Worm (Caenorhabditis elegans) whole organism, young adult: ENCODE results near the gene ptl-1.

Experiments
- B0019.2 ChIP-seq: fragments of 200-800 bp; sonication (Bioruptor generic); conservative IDR thresholded peaks from 2 replicates; pipeline ENCODE4 v1.3.6; 2022; ENCODE audit warnings: missing genetic modification reagents, missing genetic modification characterization, missing compliant biosample characterization
- B0035.1 ChIP-seq: sonication (generic microtip); optimal IDR thresholded peaks from 2 replicates; lab custom pipeline; 2016; ENCODE audit warnings: missing genetic modification characterization, mild to moderate bottlenecking, missing compliant biosample characterization, missing genotype, missing genetic modification reagents
- B0261.1 ChIP-seq: sonication (generic microtip); optimal IDR thresholded peaks from 2 replicates; lab custom pipeline; 2016; ENCODE audit warnings: mild to moderate bottlenecking, missing genetic modification characterization, moderate library complexity, missing compliant biosample characterization
- F22D6.2 ChIP-seq: sonication (generic microtip); optimal IDR thresholded peaks from 2 replicates; lab custom pipeline; 2016; ENCODE audit warnings: mild to moderate bottlenecking, missing genetic modification characterization, missing compliant biosample characterization
- F49E8.2 ChIP-seq: sonication (generic microtip); optimal IDR thresholded peaks from 3 replicates; lab custom pipeline; 2017; ENCODE audit warnings: missing genetic modification characterization, mild to moderate bottlenecking, missing compliant biosample characterization, antibody characterized with exemption, moderate library complexity; ENCODE audit not compliant: insufficient read depth
- F57A8.1 ChIP-seq: fragments of 200-800 bp; sonication (Bioruptor generic); optimal IDR thresholded peaks from 2 replicates; lab custom pipeline; 2018; ENCODE audit warnings: mild to moderate bottlenecking, missing genetic modification characterization, moderate library complexity, missing compliant biosample characterization
- K11D2.4 ChIP-seq: fragments of 200-800 bp; sonication (Bioruptor generic); IDR thresholded peaks from 2 replicates; pipeline ENCODE4 v1.3.6; 2022; ENCODE audit warnings: missing genetic modification reagents, missing genetic modification characterization, missing compliant biosample characterization
- K12H6.12 ChIP-seq: fragments of 200-800 bp; sonication (Bioruptor generic); optimal IDR thresholded peaks from 2 replicates; lab custom pipeline; 2018; ENCODE audit warnings: mild to moderate bottlenecking, missing genetic modification characterization, missing compliant biosample characterization
- T26A5.8 ChIP-seq: sonication (generic microtip); optimal IDR thresholded peaks from 2 replicates; lab custom pipeline; 2016; ENCODE audit warnings: missing genetic modification characterization, missing compliant biosample characterization
- Y56A3A.18 ChIP-seq: fragments of 200-800 bp; sonication (Bioruptor generic); IDR thresholded peaks from 2 replicates; pipeline ENCODE4 v1.3.6; 2022; ENCODE audit warnings: missing genetic modification reagents, missing genetic modification characterization, missing compliant biosample characterization
- atf-7 ChIP-seq: sonication (generic microtip); optimal IDR thresholded peaks from 2 replicates; lab custom pipeline; 2017; ENCODE audit warnings: mild to moderate bottlenecking, missing genetic modification characterization, missing compliant biosample characterization
- athp-1 ChIP-seq: sonication (generic microtip); optimal IDR thresholded peaks from 2 replicates; lab custom pipeline; 2017; ENCODE audit warnings: mild to moderate bottlenecking, missing genetic modification characterization, missing compliant biosample characterization
- cebp-2 ChIP-seq: fragments of 200-800 bp; sonication (Bioruptor generic); IDR thresholded peaks from 2 replicates; pipeline ENCODE4 v1.3.6; 2022; ENCODE audit warnings: missing genetic modification characterization, missing compliant biosample characterization
- ceh-40 ChIP-seq: fragments of 200-800 bp; sonication (Bioruptor generic); IDR thresholded peaks from 2 replicates; pipeline ENCODE4 v1.3.6; 2022; ENCODE audit warnings: missing genetic modification characterization, missing compliant biosample characterization
- ceh-58 ChIP-seq: fragments of 200-800 bp; sonication (Bioruptor generic); IDR thresholded peaks from 2 replicates; pipeline ENCODE4 v1.3.6; 2022; ENCODE audit warnings: missing genetic modification characterization, missing compliant biosample characterization
- dpff-1 ChIP-seq: sonication (generic microtip); optimal IDR thresholded peaks from 2 replicates; lab custom pipeline; 2017; ENCODE audit warnings: mild to moderate bottlenecking, missing genetic modification characterization, missing compliant biosample characterization
- efl-1 ChIP-seq: fragments of 150-350 bp; optimal IDR thresholded peaks from 2 replicates; lab custom pipeline; 2014; ENCODE audit warnings: missing biosample characterization, missing genetic modification reagents, missing genetic modification characterization
- egl-44 ChIP-seq: fragments of 200-800 bp; sonication (Bioruptor generic); IDR thresholded peaks from 2 replicates; pipeline ENCODE4 v1.3.6; 2022; ENCODE audit warnings: missing genetic modification reagents, missing genetic modification characterization, missing compliant biosample characterization
- egrh-3 ChIP-seq: fragments of 200-800 bp; sonication (Bioruptor generic); IDR thresholded peaks from 2 replicates; pipeline ENCODE4 v1.3.6; 2022; ENCODE audit warnings: missing genetic modification reagents, missing genetic modification characterization, missing compliant biosample characterization
- hmg-1.2 ChIP-seq: fragments of 200-800 bp; sonication (Bioruptor generic); IDR thresholded peaks from 2 replicates; pipeline ENCODE4 v1.3.6; 2022; ENCODE audit warnings: missing genetic modification reagents, missing genetic modification characterization, missing compliant biosample characterization
- lag-1 ChIP-seq: fragments of 200-800 bp; sonication (Bioruptor generic); IDR thresholded peaks from 2 replicates; pipeline ENCODE4 v1.3.6; 2022; ENCODE audit warnings: missing genetic modification reagents, missing genetic modification characterization, missing compliant biosample characterization
- let-526 ChIP-seq: fragments of 200-800 bp; sonication (Bioruptor generic); IDR thresholded peaks from 2 replicates; pipeline ENCODE4 v1.3.6; 2022; ENCODE audit warnings: missing genetic modification reagents, missing genetic modification characterization, missing compliant biosample characterization
- let-607 ChIP-seq, 2 experiments: fragments of 200-800 bp in 1 of 2; sonication (Bioruptor generic) in 1 of 2; sonication (generic microtip) in 1 of 2; optimal IDR thresholded peaks; 2 replicates each; lab custom pipeline; 2016 to 2018; ENCODE audit warnings: mild to moderate bottlenecking in 2 of 2, missing compliant biosample characterization in 2 of 2, missing genetic modification characterization in 2 of 2, moderate library complexity in 2 of 2, missing genotype in 1 of 2
- lin-26 ChIP-seq: fragments of 200-800 bp; sonication (Bioruptor generic); IDR thresholded peaks from 2 replicates; pipeline ENCODE4 v1.3.6; 2022; ENCODE audit warnings: missing genetic modification reagents, missing genetic modification characterization, missing compliant biosample characterization
- lin-40 ChIP-seq: sonication (generic microtip); optimal IDR thresholded peaks from 2 replicates; lab custom pipeline; 2016; ENCODE audit warnings: missing genetic modification characterization, mild to moderate bottlenecking, missing compliant biosample characterization, missing genotype, missing genetic modification reagents
- lin-54 ChIP-seq: fragments of 200-800 bp; sonication (Bioruptor generic); optimal IDR thresholded peaks from 2 replicates; lab custom pipeline; 2018; ENCODE audit warnings: mild to moderate bottlenecking, missing genetic modification characterization, missing compliant biosample characterization
- lir-1 ChIP-seq: fragments of 200-800 bp; sonication (Bioruptor generic); conservative IDR thresholded peaks from 2 replicates; pipeline ENCODE4 v1.3.6; 2022; ENCODE audit warnings: missing genetic modification reagents, missing genetic modification characterization, missing compliant biosample characterization
- madf-10 ChIP-seq: sonication (generic microtip); optimal IDR thresholded peaks from 2 replicates; lab custom pipeline; 2016; ENCODE audit warnings: mild to moderate bottlenecking, missing genetic modification characterization, missing compliant biosample characterization
- madf-3 ChIP-seq: fragments of 200-800 bp; sonication (Bioruptor generic); IDR thresholded peaks from 2 replicates; pipeline ENCODE4 v1.3.6; 2022; ENCODE audit warnings: missing genetic modification reagents, missing genetic modification characterization, missing compliant biosample characterization
- madf-6 ChIP-seq: fragments of 200-800 bp; sonication (Bioruptor generic); IDR thresholded peaks from 2 replicates; pipeline ENCODE4 v1.3.6; 2022; ENCODE audit warnings: missing genetic modification reagents, missing genetic modification characterization, missing compliant biosample characterization
- madf-8 ChIP-seq: fragments of 200-800 bp; sonication (Bioruptor generic); conservative IDR thresholded peaks from 2 replicates; pipeline ENCODE4 v1.3.6; 2022; ENCODE audit warnings: missing genetic modification reagents, missing genetic modification characterization, missing compliant biosample characterization
- nfyb-1 ChIP-seq: fragments of 200-800 bp; sonication (Bioruptor generic); IDR thresholded peaks from 2 replicates; pipeline ENCODE4 v1.3.6; 2022; ENCODE audit warnings: missing genetic modification reagents, missing genetic modification characterization, missing compliant biosample characterization
- nhr-179 ChIP-seq: sonication (generic microtip); optimal IDR thresholded peaks from 2 replicates; lab custom pipeline; 2016; ENCODE audit warnings: mild to moderate bottlenecking, missing genetic modification characterization, missing compliant biosample characterization
- nhr-27 ChIP-seq: fragments of 200-800 bp; sonication (Bioruptor generic); optimal IDR thresholded peaks from 2 replicates; lab custom pipeline; 2018; ENCODE audit warnings: mild to moderate bottlenecking, missing genetic modification characterization, moderate library complexity, missing compliant biosample characterization
- nhr-90 ChIP-seq: sonication (generic microtip); optimal IDR thresholded peaks from 2 replicates; lab custom pipeline; 2016; ENCODE audit warnings: missing genotype, mild to moderate bottlenecking, missing genetic modification characterization, missing compliant biosample characterization
- repo-1 ChIP-seq: sonication (generic microtip); optimal IDR thresholded peaks from 2 replicates; lab custom pipeline; 2017; ENCODE audit warnings: mild to moderate bottlenecking, missing genetic modification characterization, missing compliant biosample characterization
- rpc-1 ChIP-seq, 2 experiments: fragments of 150-350 bp in 1 of 2; sonication (generic microtip) in 1 of 2; optimal IDR thresholded peaks; 2 replicates each; lab custom pipeline; 2014 to 2018; ENCODE audit warnings: missing biosample characterization in 1 of 2, missing genetic modification characterization in 1 of 2, missing genetic modification reagents in 1 of 2, missing genotype in 1 of 2
- sdz-38 ChIP-seq: sonication (generic microtip); optimal IDR thresholded peaks from 2 replicates; lab custom pipeline; 2016; ENCODE audit warnings: missing genotype, missing genetic modification characterization, missing compliant biosample characterization
- snpc-1.3 ChIP-seq: sonication (generic microtip); optimal IDR thresholded peaks from 2 replicates; lab custom pipeline; 2017; ENCODE audit warnings: missing genetic modification characterization, mild to moderate bottlenecking, missing compliant biosample characterization, antibody characterized with exemption, moderate library complexity, missing genotype, missing genetic modification reagents; ENCODE audit not compliant: insufficient read depth
- somi-1 ChIP-seq: fragments of 200-800 bp; sonication (Bioruptor generic); optimal IDR thresholded peaks from 2 replicates; lab custom pipeline; 2018; ENCODE audit warnings: mild to moderate bottlenecking, missing genetic modification characterization, missing compliant biosample characterization
- sptf-2 ChIP-seq: fragments of 200-800 bp; sonication (Bioruptor generic); optimal IDR thresholded peaks from 2 replicates; lab custom pipeline; 2018; ENCODE audit warnings: mild to moderate bottlenecking, missing genetic modification characterization, missing compliant biosample characterization
- tbp1 ChIP-seq: fragments of 200-800 bp; sonication (Bioruptor generic); optimal IDR thresholded peaks from 2 replicates; lab custom pipeline; 2018; ENCODE audit warnings: mild to moderate bottlenecking, missing genetic modification characterization, missing compliant biosample characterization
- tlf-1 ChIP-seq: fragments of 200-800 bp; sonication (Bioruptor generic); optimal IDR thresholded peaks from 2 replicates; lab custom pipeline; 2018; ENCODE audit warnings: mild to moderate bottlenecking, missing genetic modification characterization, missing compliant biosample characterization
- ztf-25 ChIP-seq: fragments of 200-800 bp; sonication (Bioruptor generic); IDR thresholded peaks from 2 replicates; pipeline ENCODE4 v1.3.6; 2022; ENCODE audit warnings: missing genetic modification reagents, missing genetic modification characterization, missing compliant biosample characterization
- ztf-26 ChIP-seq: sonication (generic microtip); optimal IDR thresholded peaks from 2 replicates; lab custom pipeline; 2017; ENCODE audit warnings: missing genetic modification characterization, missing compliant biosample characterization

Gene ptl-1

DNA sequence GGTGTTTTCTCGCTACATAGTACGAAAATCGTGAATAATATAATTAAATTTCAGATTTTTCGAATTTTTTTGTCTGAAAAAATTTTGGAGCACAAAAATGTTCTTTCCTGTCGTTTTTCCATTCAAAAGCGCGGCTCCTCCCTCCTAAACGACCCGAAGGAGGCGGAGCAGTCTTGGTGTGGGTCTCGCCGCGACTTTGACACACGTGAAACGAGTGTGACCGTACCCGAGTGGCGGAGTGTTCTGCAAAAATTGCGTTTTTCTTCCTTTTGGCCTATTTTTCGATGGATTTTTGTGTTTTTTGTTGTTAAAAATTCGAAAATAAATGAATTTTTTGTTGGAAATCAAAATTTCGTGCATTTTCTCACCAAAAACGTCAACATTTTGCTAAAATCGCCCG is 28.6 kb downstream of the ptl-1 start, which contains the start of gene snt-2 (continued):
- no peak for TF ChIP-seq somi-1
- TF ChIP-seq atf-7: no peak
- TF ChIP-seq egl-44 (GFP tag; lab: Robert Waterston, UW): no peak
- no peak for TF ChIP-seq F57A8.1 (GFP tag; lab: Kevin White, UChicago)
- TF ChIP-seq B0019.2 (GFP tag; lab: Robert Waterston, UW): no peak
- no peak for TF ChIP-seq let-526 (GFP tag; lab: Robert Waterston, UW)
- peak; percentile 33 for TF ChIP-seq K12H6.12 (tag; lab: Kevin White, UChicago)
- no peak for TF ChIP-seq B0035.1 (tag; lab: Kevin White, UChicago)
- TF ChIP-seq madf-3 (GFP tag; lab: Robert Waterston, UW): no peak
- TF ChIP-seq let-607 (tag; optimal IDR thresholded peaks at IDR 0.05; lab: Kevin White, UChicago): peak in 1 of 2 experiments; percentile 34
- TF ChIP-seq F49E8.2 (tag; lab: Kevin White, UChicago): peak; percentile 52
- no peak for TF ChIP-seq nhr-179
- TF ChIP-seq tbp1: peak; percentile 49
- no peak for TF ChIP-seq lir-1 (GFP tag; lab: Robert Waterston, UW)
- no peak for TF ChIP-seq ceh-40 (GFP tag; lab: Robert Waterston, UW)
- peak; percentile 58 for TF ChIP-seq lin-54
- TF ChIP-seq dpff-1 (tag; lab: Kevin White, UChicago): no peak
- peak; percentile 62 for TF ChIP-seq madf-6 (GFP tag; lab: Robert Waterston, UW)
- TF ChIP-seq tlf-1 (GFP tag; lab: Kevin White, UChicago): peak; percentile 35
- peak; percentile 69 for TF ChIP-seq snpc-1.3 (tag; lab: Kevin White, UChicago)
- no peak for TF ChIP-seq nhr-27 (tag; lab: Kevin White, UChicago)
- TF ChIP-seq F22D6.2 (tag; lab: Kevin White, UChicago): no peak
- no peak for TF ChIP-seq lin-26
- TF ChIP-seq ceh-58 (GFP tag; lab: Robert Waterston, UW): no peak
- TF ChIP-seq Y56A3A.18 (GFP tag; lab: Robert Waterston, UW): no peak
- TF ChIP-seq K11D2.4 (GFP tag; lab: Robert Waterston, UW): no peak
- no peak for TF ChIP-seq T26A5.8 (tag; lab: Kevin White, UChicago)
- TF ChIP-seq efl-1 (GFP tag; lab: Kevin White, UChicago): peak; percentile 48
- TF ChIP-seq athp-1 (tag; lab: Kevin White, UChicago): no peak
- no peak for TF ChIP-seq sptf-2 (GFP tag; lab: Kevin White, UChicago)
- TF ChIP-seq ztf-25 (GFP tag; lab: Robert Waterston, UW): no peak
- no peak for TF ChIP-seq nhr-90 (tag; lab: Kevin White, UChicago)
- no peak for TF ChIP-seq rpc-1 (optimal IDR thresholded peaks at IDR 0.05; lab: Kevin White, UChicago)
- no peak for TF ChIP-seq rpc-1 (tag; optimal IDR thresholded peaks at IDR 0.05; lab: Kevin White, UChicago)
- TF ChIP-seq hmg-1.2 (GFP tag; lab: Robert Waterston, UW): peak; percentile 35
- TF ChIP-seq B0261.1 (tag; lab: Kevin White, UChicago): no peak
- TF ChIP-seq lag-1 (GFP tag; lab: Robert Waterston, UW): no peak
- TF ChIP-seq madf-8 (GFP tag; lab: Robert Waterston, UW): 0 out of 2 replicates have a peak, but pooled peaks have one; percentile 13
- no peak for TF ChIP-seq madf-10 (tag; lab: Kevin White, UChicago)
- TF ChIP-seq cebp-2 (GFP tag; lab: Robert Waterston, UW): no peak
- 0 out of 2 replicates have a peak, but pooled peaks have one; percentile 17 for TF ChIP-seq egrh-3 (GFP tag; lab: Robert Waterston, UW)
- TF ChIP-seq lin-40 (tag; lab: Kevin White, UChicago): peak; percentile 47
- TF ChIP-seq nfyb-1: 0 out of 2 replicates have a peak, but pooled peaks have one; percentile 36
- no peak for TF ChIP-seq sdz-38 (tag; lab: Kevin White, UChicago)
- TF ChIP-seq ztf-26 (tag; lab: Kevin White, UChicago): no peak
- no peak for TF ChIP-seq repo-1 (tag; lab: Kevin White, UChicago)
